Worm (Caenorhabditis elegans) whole organism, late embryonic: ENCODE results near the gene ins-17.

Source experiments
- C08G9.2 ChIP-seq: sonication (generic microtip); optimal IDR thresholded peaks from 2 replicates; lab custom pipeline; 2016; ENCODE audit warnings: mild to moderate bottlenecking, missing genetic modification characterization, moderate library complexity, missing compliant biosample characterization
- F13H6.1 ChIP-seq: sonication (generic microtip); optimal IDR thresholded peaks from 2 replicates; lab custom pipeline; 2016; ENCODE audit warnings: missing genetic modification characterization, missing compliant biosample characterization
- ama-1 ChIP-seq: fragments of 150-350 bp; optimal IDR thresholded peaks from 2 replicates; lab custom pipeline; 2014
- ceh-30 ChIP-seq: fragments of 150-350 bp; optimal IDR thresholded peaks from 2 replicates; lab custom pipeline; 2014; ENCODE audit warnings: missing biosample characterization, missing genetic modification characterization
- ceh-9 ChIP-seq: sonication (generic microtip); optimal IDR thresholded peaks from 2 replicates; lab custom pipeline; 2016; ENCODE audit warnings: mild to moderate bottlenecking, missing genetic modification characterization, inconsistent platforms, missing compliant biosample characterization
- elt-2 ChIP-seq: sonication (generic microtip); optimal IDR thresholded peaks from 2 replicates; lab custom pipeline; 2016; ENCODE audit warnings: missing genetic modification reagents, missing genetic modification characterization, missing compliant biosample characterization
- ets-4 ChIP-seq: sonication (generic microtip); optimal IDR thresholded peaks from 2 replicates; lab custom pipeline; 2016; ENCODE audit warnings: missing genetic modification characterization, missing compliant biosample characterization
- hlh-30 ChIP-seq: sonication (generic microtip); optimal IDR thresholded peaks from 2 replicates; lab custom pipeline; 2017; ENCODE audit warnings: antibody characterized with exemption, missing genetic modification characterization, missing compliant biosample characterization; ENCODE audit not compliant: insufficient read depth
- lim-6 ChIP-seq: sonication (generic microtip); optimal IDR thresholded peaks from 2 replicates; lab custom pipeline; 2016; ENCODE audit warnings: missing genetic modification characterization, missing compliant biosample characterization
- nfya-1 ChIP-seq: sonication (generic microtip); optimal IDR thresholded peaks from 2 replicates; lab custom pipeline; 2017; ENCODE audit warnings: missing genetic modification characterization, mild to moderate bottlenecking, missing compliant biosample characterization, antibody characterized with exemption, moderate library complexity
- pqm-1 ChIP-seq: sonication (generic microtip); optimal IDR thresholded peaks from 2 replicates; lab custom pipeline; 2016; ENCODE audit warnings: missing genetic modification characterization, missing compliant biosample characterization
- tbx-7 ChIP-seq: sonication (generic microtip); optimal IDR thresholded peaks from 2 replicates; lab custom pipeline; 2016; ENCODE audit warnings: missing genotype, missing genetic modification characterization, missing compliant biosample characterization
- unc-3 ChIP-seq, 2 experiments: fragments of 200-800 bp in 1 of 2; sonication (Bioruptor generic) in 1 of 2; sonication (generic microtip) in 1 of 2; conservative IDR thresholded peaks in 1 of 2; optimal IDR thresholded peaks in 1 of 2; 2 replicates each; pipeline versions ENCODE4 v1.3.6 to Lab custom; 2016 to 2022; ENCODE audit warnings: missing compliant biosample characterization in 2 of 2, missing genetic modification characterization in 2 of 2, missing genetic modification reagents in 1 of 2
- zip-5 ChIP-seq: sonication (generic microtip); optimal IDR thresholded peaks from 2 replicates; lab custom pipeline; 2016; ENCODE audit warnings: missing genetic modification characterization, missing compliant biosample characterization

DNA sequence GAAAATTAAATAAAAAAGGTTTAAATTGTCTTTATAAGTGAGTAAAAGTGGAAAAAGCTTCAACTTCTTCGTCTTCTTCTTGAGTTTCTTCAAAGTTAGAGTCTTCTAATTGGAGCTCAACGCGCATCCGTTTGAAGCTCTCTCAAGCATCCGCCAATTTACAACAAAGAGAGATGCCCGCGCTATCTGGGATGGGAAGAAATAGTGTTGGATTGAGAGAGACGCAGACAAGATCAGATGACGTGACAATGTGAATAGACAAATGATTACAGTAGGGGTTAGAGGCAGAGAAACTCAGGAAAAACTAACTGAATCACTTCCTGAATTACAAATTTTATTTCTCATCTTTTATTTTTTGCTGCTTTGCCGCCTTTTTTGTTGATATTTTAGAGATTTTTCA lies 5.6 kb upstream of the ins-17 start:
- TF ChIP-seq F13H6.1 (no peak), ceh-30 (tag; lab: Kevin White, UChicago) (no peak), hlh-30 (tag; lab: Kevin White, UChicago) (no peak), tbx-7 (tag; lab: Kevin White, UChicago) (no peak), ceh-9 (tag; lab: Kevin White, UChicago) (no peak), unc-3 (GFP tag; conservative IDR thresholded peaks at IDR 0.05; lab: Robert Waterston, UW) (no peak), unc-3 (tag; optimal IDR thresholded peaks at IDR 0.05; lab: Kevin White, UChicago) (no peak), pqm-1 (tag; lab: Kevin White, UChicago) (no peak), nfya-1 (tag; lab: Kevin White, UChicago) (no peak), elt-2 (tag; lab: Kevin White, UChicago) (no peak), lim-6 (no peak), zip-5 (tag; lab: Kevin White, UChicago) (no peak), ets-4 (tag; lab: Kevin White, UChicago) (no peak), C08G9.2 (tag; lab: Kevin White, UChicago) (no peak), ama-1 (lab: Kevin White, UChicago) (no peak)
